Worm (Caenorhabditis elegans) whole organism, L4/young adult: ENCODE data around the gene ZK816.1.

Experiments
- dao-5 ChIP-seq: sonication (generic microtip); optimal IDR thresholded peaks from 2 replicates; lab custom pipeline; 2016; ENCODE audit warnings: missing genotype, missing genetic modification characterization, moderate library complexity, missing compliant biosample characterization
- him-1 ChIP-seq: sonication (generic microtip); optimal IDR thresholded peaks from 2 replicates; lab custom pipeline; 2016; ENCODE audit warnings: missing genotype, missing genetic modification reagents, missing genetic modification characterization, missing compliant biosample characterization

DNA sequence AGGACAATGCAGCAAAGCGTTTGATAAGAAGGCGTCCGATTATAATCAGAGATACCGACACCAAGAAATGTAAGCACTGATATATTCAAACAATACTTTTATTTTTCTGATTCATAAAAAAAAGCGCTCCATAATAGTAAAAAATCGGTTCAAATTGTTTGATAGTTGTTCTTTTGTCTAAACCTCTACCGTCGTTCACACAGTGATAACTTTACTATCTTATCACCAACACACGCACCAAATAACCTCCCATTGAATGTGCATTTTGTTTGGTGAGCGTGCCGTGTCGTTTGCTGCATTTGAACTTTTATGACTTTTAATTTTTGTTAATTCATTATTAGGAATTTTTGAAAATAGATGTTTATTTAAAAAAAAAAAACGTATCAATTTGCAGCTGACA is 17.4 kb upstream of the ZK816.1 start:
- TF ChIP-seq dao-5 (no peak), him-1 (tag; lab: Kevin White, UChicago) (no peak)
